Fruit fly (Drosophila melanogaster): ENCODE measurements around the gene capt.

capt gene

dm6 chr2L:1116661-1117322 is 41.3 kb downstream of the capt start:
- TF ChIP-seq Dfd (GFP tag; optimal IDR thresholded peaks at IDR 0.05) (no peak), Jra (GFP tag; optimal IDR thresholded peaks at IDR 0.05) (peak; percentile 48), HLH106 (tag; optimal IDR thresholded peaks at IDR 0.05) (no peak), pan (optimal IDR thresholded peaks at IDR 0.05) (no peak), Abd-B (GFP tag; optimal IDR thresholded peaks at IDR 0.05) (no peak), Hnf4 (GFP tag; optimal IDR thresholded peaks at IDR 0.05) (peak; percentile 76), Mio (GFP tag; optimal IDR thresholded peaks at IDR 0.05) (no peak), foxo (GFP tag; optimal IDR thresholded peaks at IDR 0.05) (peak in 1 of 2 experiments; percentile 2), CrebA (GFP tag; optimal IDR thresholded peaks at IDR 0.05; ENCODE audit: borderline replicate concordance) (no peak), Hr78 (GFP tag; optimal IDR thresholded peaks at IDR 0.05) (no peak), Rel (GFP tag; optimal IDR thresholded peaks at IDR 0.05) (peak; percentile 58), Rel (tag; optimal IDR thresholded peaks at IDR 0.05) (peak; percentile 74), CG9705 (GFP tag; optimal IDR thresholded peaks at IDR 0.05) (no peak), rgr (GFP tag; optimal IDR thresholded peaks at IDR 0.05) (no peak), GATAd (GFP tag; optimal IDR thresholded peaks at IDR 0.05) (no peak), fru (GFP tag; optimal IDR thresholded peaks at IDR 0.05) (peak; percentile 24), h (GFP tag; optimal IDR thresholded peaks at IDR 0.05) (peak; percentile 67), N (GFP tag; optimal IDR thresholded peaks at IDR 0.05) (no peak), br (GFP tag; optimal IDR thresholded peaks at IDR 0.05) (peak; percentile 19)

DNA sequence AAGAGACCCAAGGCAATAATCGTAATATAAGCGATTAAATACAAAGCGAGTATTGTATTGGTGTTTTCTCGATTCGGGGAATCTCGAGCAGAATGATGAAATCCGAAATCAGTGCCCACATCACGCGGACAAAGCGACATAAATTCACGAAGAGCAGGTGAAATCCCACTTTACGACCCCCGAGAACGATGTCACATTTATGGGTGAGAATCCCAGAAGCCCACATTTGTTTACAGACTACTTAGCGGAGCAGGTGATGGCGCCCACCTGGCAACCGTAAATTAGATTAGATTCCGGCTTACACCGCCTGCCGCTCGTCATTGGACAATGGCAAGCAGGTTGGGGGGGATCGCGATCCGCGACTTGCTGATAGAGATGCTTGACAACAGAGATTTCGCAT is 43.8 kb downstream of the capt start:
- TF ChIP-seq Rel (GFP tag; optimal IDR thresholded peaks at IDR 0.05), result no peak
- peak; percentile 84 for TF ChIP-seq Rel (tag; optimal IDR thresholded peaks at IDR 0.05)
- no peak for TF ChIP-seq h (GFP tag; optimal IDR thresholded peaks at IDR 0.05)

- TF ChIP-seq HLH106 (tag; optimal IDR thresholded peaks at IDR 0.05) (no peak), usp (GFP tag; optimal IDR thresholded peaks at IDR 0.05) (no peak), brk (GFP tag; optimal IDR thresholded peaks at IDR 0.05) (no peak), fru (GFP tag; optimal IDR thresholded peaks at IDR 0.05) (no peak), jim (GFP tag; optimal IDR thresholded peaks at IDR 0.05) (no peak)
These were observed 45.4 kb downstream of the capt start, which contains the start of gene CG14340 for dm6 chr2L:1112641-1113040. Gene CG14340, plus strand, starts transcription at chr2L:1112941.

DNA sequence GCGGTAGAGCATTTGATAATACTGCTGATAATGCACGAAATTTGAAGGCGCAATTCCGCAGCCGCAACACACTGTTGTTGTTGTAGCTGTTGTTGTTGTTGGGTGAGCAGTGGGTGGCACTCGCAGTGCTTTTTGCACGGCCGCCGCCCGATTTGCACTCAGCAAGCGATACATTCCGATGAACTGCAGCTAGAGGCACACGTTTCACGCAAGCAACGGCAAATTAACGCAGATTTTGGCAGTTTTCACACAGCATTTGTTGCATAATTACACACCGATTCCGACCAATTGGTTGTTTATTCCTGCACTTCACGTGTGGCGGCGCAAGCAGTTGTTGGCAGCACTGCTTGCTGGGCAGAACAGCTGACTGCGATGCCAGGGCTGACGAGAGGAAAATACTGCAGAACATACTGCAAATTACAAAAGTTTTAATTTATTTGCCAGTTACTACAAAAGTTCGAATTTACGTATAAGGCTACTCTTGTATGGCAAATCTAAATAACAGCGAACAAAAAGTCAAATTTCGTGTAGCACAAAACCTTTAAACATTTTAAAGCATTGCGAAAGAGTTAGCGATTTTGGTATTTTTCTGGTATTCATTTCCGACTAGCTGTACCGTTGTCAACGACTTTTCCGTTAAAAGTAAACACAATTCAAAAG is 49.9 kb downstream of the capt start, which contains the start of the genes PolrMT and CG14339:
TSS of gene PolrMT (minus strand) at position 345 of the 660 bp plus-strand sequence.
TSS of gene CG14339 (plus strand) at position 512 of the 660 bp plus-strand sequence.
- no peak for TF ChIP-seq Abd-B (GFP tag; optimal IDR thresholded peaks at IDR 0.05)
- TF ChIP-seq dl (GFP tag; optimal IDR thresholded peaks at IDR 0.05; ENCODE audit: insufficient read depth in 1 of 2, partially characterized antibody in 2 of 2), result no peak
- TF ChIP-seq brk (GFP tag; optimal IDR thresholded peaks at IDR 0.05), result no peak
- TF ChIP-seq br (GFP tag; optimal IDR thresholded peaks at IDR 0.05), result no peak
- no peak for TF ChIP-seq pan (optimal IDR thresholded peaks at IDR 0.05)
- no peak for TF ChIP-seq fru (GFP tag; optimal IDR thresholded peaks at IDR 0.05)
- no peak for TF ChIP-seq sv (GFP tag; optimal IDR thresholded peaks at IDR 0.05)
- no peak for TF ChIP-seq Dif (GFP tag; optimal IDR thresholded peaks at IDR 0.05; ENCODE audit: partially characterized antibody)
- no peak for TF ChIP-seq Hnf4 (GFP tag; optimal IDR thresholded peaks at IDR 0.05)
- no peak for TF ChIP-seq tai (GFP tag; optimal IDR thresholded peaks at IDR 0.05)
- TF ChIP-seq woc (GFP tag; optimal IDR thresholded peaks at IDR 0.05), result no peak
- no peak for TF ChIP-seq Dfd (GFP tag; optimal IDR thresholded peaks at IDR 0.05)
- no peak for TF ChIP-seq Vsx2 (GFP tag; optimal IDR thresholded peaks at IDR 0.05; ENCODE audit: partially characterized antibody)
- TF ChIP-seq Hr83 (GFP tag; optimal IDR thresholded peaks at IDR 0.05; ENCODE audit: poor library complexity, severe bottlenecking), result no peak
- no peak for TF ChIP-seq lola (GFP tag; optimal IDR thresholded peaks at IDR 0.05)
- TF ChIP-seq Myc (optimal IDR thresholded peaks at IDR 0.05), result peak; percentile 6
- TF ChIP-seq ey (GFP tag; optimal IDR thresholded peaks at IDR 0.05), result no peak
- TF ChIP-seq N (GFP tag; optimal IDR thresholded peaks at IDR 0.05), result peak; percentile 51
- no peak for TF ChIP-seq Sp1 (GFP tag; optimal IDR thresholded peaks at IDR 0.05)
- no peak for TF ChIP-seq Jra (GFP tag; optimal IDR thresholded peaks at IDR 0.05)
- TF ChIP-seq CG9705 (GFP tag; optimal IDR thresholded peaks at IDR 0.05), result no peak
- TF ChIP-seq sage (GFP tag; optimal IDR thresholded peaks at IDR 0.05), result no peak
- no peak for TF ChIP-seq Mio (GFP tag; optimal IDR thresholded peaks at IDR 0.05)
- no peak for TF ChIP-seq CrebA (GFP tag; optimal IDR thresholded peaks at IDR 0.05; ENCODE audit: borderline replicate concordance)
- peak; percentile 27 for TF ChIP-seq rgr (GFP tag; optimal IDR thresholded peaks at IDR 0.05)
- no peak for TF ChIP-seq h (GFP tag; optimal IDR thresholded peaks at IDR 0.05)
- TF ChIP-seq foxo (GFP tag; optimal IDR thresholded peaks at IDR 0.05), result no peak
- no peak for TF ChIP-seq Hr78 (GFP tag; optimal IDR thresholded peaks at IDR 0.05)
- TF ChIP-seq dsf (GFP tag; optimal IDR thresholded peaks at IDR 0.05; ENCODE audit: borderline replicate concordance), result no peak
- TF ChIP-seq psq (GFP tag; optimal IDR thresholded peaks at IDR 0.05), result no peak
- no peak for TF ChIP-seq HLH106 (tag; optimal IDR thresholded peaks at IDR 0.05)
- TF ChIP-seq OdsH (GFP tag; optimal IDR thresholded peaks at IDR 0.05), result no peak
- TF ChIP-seq GATAd (GFP tag; optimal IDR thresholded peaks at IDR 0.05), result no peak
- TF ChIP-seq Rel (GFP tag; optimal IDR thresholded peaks at IDR 0.05), result no peak
- TF ChIP-seq Rel (tag; optimal IDR thresholded peaks at IDR 0.05), result peak; percentile 36
- no peak for TF ChIP-seq dmrt93B (GFP tag; optimal IDR thresholded peaks at IDR 0.05)
